1 fruit fly cellular context compared by ENCODE assay signal in genomic region chr3R:6457055-6457391, dm6.
TF ChIP-seq lines count a peak whose summit lies in the region.

TSS of gene Zif (plus strand) at chr3R:6457088.

TF ChIP-seq in whole organism, embryonic, 481 proteins besides CTCF, POLR2A, EP300 and RAD21 (continued from another document):
- TF ChIP-seq Elba2 (GFP tag; optimal IDR thresholded peaks at IDR 0.05; lab: Kevin White, UChicago) (no peak), lbe (GFP tag; optimal IDR thresholded peaks at IDR 0.05; lab: Kevin White, UChicago) (no peak), CG9876 (GFP tag; optimal IDR thresholded peaks at IDR 0.05; lab: Kevin White, UChicago) (peak; percentile 4), chm (GFP tag; IDR thresholded peaks at IDR 0.05; lab: Robert Waterston, UW) (0 out of 2 replicates have a peak, but pooled peaks have one; percentile 46), CG8359 (GFP tag; optimal IDR thresholded peaks at IDR 0.05; lab: Kevin White, UChicago; ENCODE audit: borderline replicate concordance) (no peak), Neu2 (GFP tag; optimal IDR thresholded peaks at IDR 0.05; lab: Kevin White, UChicago; ENCODE audit: borderline replicate concordance) (no peak), Fer3 (tag; optimal IDR thresholded peaks at IDR 0.05; lab: Kevin White, UChicago) (no peak), D19A (tag; optimal IDR thresholded peaks at IDR 0.05; lab: Kevin White, UChicago) (no peak), ash1 (GFP tag; optimal IDR thresholded peaks at IDR 0.05; lab: Kevin White, UChicago) (no peak), ken (GFP tag; IDR thresholded peaks at IDR 0.05; lab: Robert Waterston, UW) (peak; percentile 76; the same call in 2 of the 3 replicates), TFAM (GFP tag; optimal IDR thresholded peaks at IDR 0.05; lab: Kevin White, UChicago) (no peak), CG16779 (GFP tag; IDR thresholded peaks at IDR 0.05; lab: Robert Waterston, UW) (peak; percentile 61; the same call in 1 of the 2 replicates), pho (GFP tag; optimal IDR thresholded peaks at IDR 0.05; lab: Kevin White, UChicago) (peak; percentile 53), CG17361 (GFP tag; IDR thresholded peaks at IDR 0.05; lab: Robert Waterston, UW) (peak; percentile 52), CG32532 (GFP tag; IDR thresholded peaks at IDR 0.05; lab: Robert Waterston, UW) (peak; percentile 60; the same call in 1 of the 2 replicates), trem (tag; optimal IDR thresholded peaks at IDR 0.05; lab: Kevin White, UChicago) (peak; percentile 23), CG2889 (GFP tag; IDR thresholded peaks at IDR 0.05; lab: Robert Waterston, UW) (no peak), nau (GFP tag; optimal IDR thresholded peaks at IDR 0.05; lab: Kevin White, UChicago) (no peak), CG6813 (GFP tag; optimal IDR thresholded peaks at IDR 0.05; lab: Kevin White, UChicago) (no peak), ac (GFP tag; optimal IDR thresholded peaks at IDR 0.05; lab: Kevin White, UChicago) (no peak), CG10654 (GFP tag; optimal IDR thresholded peaks at IDR 0.05; lab: Kevin White, UChicago) (peak; percentile 3), YL-1 (GFP tag; optimal IDR thresholded peaks at IDR 0.05; lab: Kevin White, UChicago) (peak; percentile 64), Max (GFP tag; optimal IDR thresholded peaks at IDR 0.05; lab: Kevin White, UChicago) (peak; percentile 15), sisA (GFP tag; IDR thresholded peaks at IDR 0.05; lab: Robert Waterston, UW) (peak; percentile 43; the same call in 1 of the 2 replicates), CG7963 (GFP tag; IDR thresholded peaks at IDR 0.05; lab: Robert Waterston, UW; ENCODE audit: partially characterized antibody) (no peak), CG10462 (GFP tag; optimal IDR thresholded peaks at IDR 0.05; lab: Kevin White, UChicago) (no peak), Trl (optimal IDR thresholded peaks at IDR 0.05; lab: Kevin White, UChicago) (no peak), Trl (GFP tag; optimal IDR thresholded peaks at IDR 0.05; lab: Kevin White, UChicago) (peak; percentile 18), CG6765 (GFP tag; optimal IDR thresholded peaks at IDR 0.05; lab: Kevin White, UChicago) (no peak), Dad (GFP tag; optimal IDR thresholded peaks at IDR 0.05; lab: Kevin White, UChicago) (peak; percentile 34), ato (GFP tag; IDR thresholded peaks at IDR 0.05; lab: Robert Waterston, UW; ENCODE audit: partially characterized antibody) (no peak), maf-S (GFP tag; optimal IDR thresholded peaks at IDR 0.05; lab: Kevin White, UChicago) (peak; percentile 65), jigr1 (GFP tag; IDR thresholded peaks at IDR 0.05; lab: Robert Waterston, UW) (no peak), CG10565 (GFP tag; optimal IDR thresholded peaks at IDR 0.05; lab: Kevin White, UChicago) (no peak), crol (GFP tag; IDR thresholded peaks at IDR 0.05; lab: Robert Waterston, UW) (no peak), CG13775 (GFP tag; optimal IDR thresholded peaks at IDR 0.05; lab: Kevin White, UChicago) (peak; percentile 12), CG5180 (GFP tag; optimal IDR thresholded peaks at IDR 0.05; lab: Kevin White, UChicago) (no peak), hb (GFP tag; IDR thresholded peaks at IDR 0.05; lab: Robert Waterston, UW; ENCODE audit: partially characterized antibody) (no peak), CG10431 (GFP tag; optimal IDR thresholded peaks at IDR 0.05; lab: Kevin White, UChicago) (no peak), jumu (GFP tag; optimal IDR thresholded peaks at IDR 0.05; lab: Kevin White, UChicago) (no peak), NC2β (GFP tag; optimal IDR thresholded peaks at IDR 0.05; lab: Kevin White, UChicago) (no peak), CG17385 (GFP tag; optimal IDR thresholded peaks at IDR 0.05; lab: Kevin White, UChicago) (no peak), bigmax (GFP tag; optimal IDR thresholded peaks at IDR 0.05; lab: Kevin White, UChicago) (peak; percentile 21), CG6654 (GFP tag; optimal IDR thresholded peaks at IDR 0.05; lab: Kevin White, UChicago) (no peak), CG33557 (GFP tag; optimal IDR thresholded peaks at IDR 0.05; lab: Kevin White, UChicago) (no peak), Mad (GFP tag; optimal IDR thresholded peaks at IDR 0.05; lab: Kevin White, UChicago) (no peak), knrl (GFP tag; IDR thresholded peaks at IDR 0.05; lab: Robert Waterston, UW; ENCODE audit: partially characterized antibody) (no peak), Dip3 (GFP tag; optimal IDR thresholded peaks at IDR 0.05; lab: Kevin White, UChicago) (peak; percentile 68), vnd (GFP tag; IDR thresholded peaks at IDR 0.05; lab: Robert Waterston, UW; ENCODE audit: partially characterized antibody) (no peak), E2f1 (GFP tag; IDR thresholded peaks at IDR 0.05; lab: Robert Waterston, UW) (0 out of 2 replicates have a peak, but pooled peaks have one; percentile 18), chinmo (GFP tag; IDR thresholded peaks at IDR 0.05; lab: Robert Waterston, UW; ENCODE audit: partially characterized antibody) (no peak), pros (GFP tag; optimal IDR thresholded peaks at IDR 0.05; lab: Kevin White, UChicago) (no peak), dpn (GFP tag; optimal IDR thresholded peaks at IDR 0.05; lab: Kevin White, UChicago) (peak; percentile 39 to 44), fd96Cb (tag; optimal IDR thresholded peaks at IDR 0.05; lab: Kevin White, UChicago) (no peak), ewg (GFP tag; optimal IDR thresholded peaks at IDR 0.05; lab: Kevin White, UChicago) (no peak)
